Worm (Caenorhabditis elegans) whole organism, mixed stage, embryonic: Measurements from ENCODE around the gene rpl-33.

Source experiments
- bed-3 ChIP-seq: fragments of 200-800 bp; sonication (Bioruptor generic); optimal IDR thresholded peaks from 3 replicates; lab custom pipeline; 2018; ENCODE audit warnings: mild to moderate bottlenecking, missing genetic modification characterization, moderate library complexity, missing compliant biosample characterization
- drap-1 ChIP-seq: fragments of 200-800 bp; sonication (Bioruptor generic); optimal IDR thresholded peaks from 3 replicates; lab custom pipeline; 2018; ENCODE audit warnings: mild to moderate bottlenecking, missing genetic modification characterization, missing compliant biosample characterization
- elt-3 ChIP-seq: fragments of 150-350 bp; optimal IDR thresholded peaks from 2 replicates; lab custom pipeline; 2014; ENCODE audit warnings: missing biosample characterization, missing genetic modification characterization
- nhr-2 ChIP-seq: fragments of 150-350 bp; optimal IDR thresholded peaks from 2 replicates; lab custom pipeline; 2014; ENCODE audit warnings: missing biosample characterization, missing genetic modification characterization
- nhr-237 ChIP-seq: fragments of 150-350 bp; optimal IDR thresholded peaks from 2 replicates; lab custom pipeline; 2014; ENCODE audit warnings: missing biosample characterization, missing genetic modification characterization
- pha-4 ChIP-seq: fragments of 150-350 bp; optimal IDR thresholded peaks from 2 replicates; lab custom pipeline; 2018; ENCODE audit warnings: missing biosample characterization, missing genetic modification reagents, missing genetic modification characterization
- sptf-1 ChIP-seq: sonication (generic microtip); optimal IDR thresholded peaks from 2 replicates; lab custom pipeline; 2017; ENCODE audit warnings: mild to moderate bottlenecking, missing genetic modification characterization, moderate library complexity, missing compliant biosample characterization
- unc-39 ChIP-seq: fragments of 150-350 bp; optimal IDR thresholded peaks from 2 replicates; lab custom pipeline; 2014; ENCODE audit warnings: missing biosample characterization, missing genetic modification characterization
- unc-62 ChIP-seq: fragments of 150-350 bp; optimal IDR thresholded peaks from 2 replicates; lab custom pipeline; 2014; ENCODE audit warnings: missing biosample characterization, missing genetic modification reagents, missing genetic modification characterization

DNA sequence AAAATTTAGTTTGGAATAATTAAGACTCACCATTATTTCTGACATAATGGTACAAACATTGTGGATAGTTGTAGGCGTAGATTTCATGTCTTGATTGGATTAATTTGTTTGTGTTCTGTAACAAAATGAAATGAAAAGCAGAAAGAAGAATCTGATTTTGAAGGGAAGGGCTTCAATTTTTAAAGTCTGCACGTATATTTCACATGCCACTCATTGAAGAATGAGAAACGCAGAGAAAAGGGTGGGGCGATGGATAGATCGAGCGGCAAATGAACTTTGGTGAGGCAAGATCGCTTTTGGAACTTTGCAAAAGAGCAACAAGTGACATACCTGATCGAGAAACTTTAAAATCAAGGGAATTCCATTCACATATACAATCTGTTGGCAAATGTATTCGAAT, 3.1 kb upstream of the rpl-33 start:
- no peak for TF ChIP-seq pha-4 (tag; lab: Kevin White, UChicago)
- no peak for TF ChIP-seq nhr-237 (tag; lab: Kevin White, UChicago)
- TF ChIP-seq unc-62 = no peak
- no peak for TF ChIP-seq unc-39 (tag; lab: Kevin White, UChicago)
- no peak for TF ChIP-seq drap-1 (GFP tag; lab: Kevin White, UChicago)
- TF ChIP-seq elt-3 (tag; lab: Kevin White, UChicago) = no peak
- TF ChIP-seq sptf-1 (tag; lab: Kevin White, UChicago) = no peak
- TF ChIP-seq nhr-2 (tag; lab: Kevin White, UChicago) = no peak
- no peak for TF ChIP-seq bed-3 (GFP tag; lab: Kevin White, UChicago)
